Worm (Caenorhabditis elegans) whole organism, early embryonic: ENCODE measurements around the gene Y102E9.5.

Experiments used
- B0310.2 ChIP-seq: sonication (generic microtip); optimal IDR thresholded peaks from 2 replicates; lab custom pipeline; 2016; ENCODE audit warnings: mild to moderate bottlenecking, missing genetic modification characterization, missing compliant biosample characterization
- F13C5.2 ChIP-seq: sonication (generic microtip); optimal IDR thresholded peaks from 2 replicates; lab custom pipeline; 2017; ENCODE audit warnings: mild to moderate bottlenecking, missing genetic modification characterization, inconsistent platforms, missing compliant biosample characterization
- aly-1 ChIP-seq: sonication (generic microtip); optimal IDR thresholded peaks from 2 replicates; lab custom pipeline; 2016; ENCODE audit warnings: missing genetic modification characterization, missing compliant biosample characterization
- ama-1 ChIP-seq: fragments of 150-350 bp; optimal IDR thresholded peaks from 2 replicates; lab custom pipeline; 2014
- ceh-13 ChIP-seq: fragments of 200-800 bp; sonication (Bioruptor generic); optimal IDR thresholded peaks from 2 replicates; lab custom pipeline; 2018; ENCODE audit warnings: mild to moderate bottlenecking, missing genetic modification characterization, missing compliant biosample characterization
- ceh-36 ChIP-seq: sonication (generic microtip); optimal IDR thresholded peaks from 2 replicates; lab custom pipeline; 2016; ENCODE audit warnings: missing genetic modification characterization, inconsistent platforms, missing compliant biosample characterization
- ets-7 ChIP-seq: sonication (generic microtip); optimal IDR thresholded peaks from 2 replicates; lab custom pipeline; 2016; ENCODE audit warnings: missing genotype, missing genetic modification characterization, missing compliant biosample characterization
- flt-1 ChIP-seq: fragments of 200-800 bp; sonication (Bioruptor generic); IDR thresholded peaks from 2 replicates; pipeline ENCODE4 v1.3.6; 2022; ENCODE audit warnings: missing genetic modification characterization, missing compliant biosample characterization
- hmbx-1 ChIP-seq: sonication (generic microtip); optimal IDR thresholded peaks from 2 replicates; lab custom pipeline; 2016; ENCODE audit warnings: mild to moderate bottlenecking, missing genetic modification characterization, missing compliant biosample characterization
- hmg-4 ChIP-seq: fragments of 200-800 bp; sonication (Bioruptor generic); optimal IDR thresholded peaks from 2 replicates; lab custom pipeline; 2018; ENCODE audit warnings: mild to moderate bottlenecking, missing genetic modification characterization, missing compliant biosample characterization
- hnd-1 ChIP-seq: sonication (generic microtip); optimal IDR thresholded peaks from 2 replicates; lab custom pipeline; 2016; ENCODE audit warnings: missing genetic modification characterization, missing compliant biosample characterization
- pes-1 ChIP-seq: fragments of 200-800 bp; sonication (Bioruptor generic); IDR thresholded peaks from 2 replicates; pipeline ENCODE4 v1.3.6; 2022; ENCODE audit warnings: missing genetic modification reagents, missing genetic modification characterization, missing compliant biosample characterization
- scrt-1 ChIP-seq: fragments of 200-800 bp; sonication (Bioruptor generic); IDR thresholded peaks from 2 replicates; pipeline ENCODE4 v1.3.6; 2022; ENCODE audit warnings: missing genetic modification characterization, missing compliant biosample characterization
- sea-1 ChIP-seq: fragments of 200-800 bp; sonication (Bioruptor generic); conservative IDR thresholded peaks from 2 replicates; pipeline ENCODE4 v1.3.6; 2022; ENCODE audit warnings: missing genetic modification characterization, missing compliant biosample characterization
- tbx-11 ChIP-seq: fragments of 200-800 bp; sonication (Bioruptor generic); IDR thresholded peaks from 2 replicates; pipeline ENCODE4 v1.3.6; 2022; ENCODE audit warnings: missing genetic modification characterization, missing compliant biosample characterization
- tbx-37 ChIP-seq: fragments of 200-800 bp; sonication (Bioruptor generic); conservative IDR thresholded peaks from 2 replicates; pipeline ENCODE4 v1.3.6; 2022; ENCODE audit warnings: missing genetic modification reagents, missing genetic modification characterization, missing compliant biosample characterization
- tra-4 ChIP-seq: sonication (generic microtip); optimal IDR thresholded peaks from 2 replicates; lab custom pipeline; 2017; ENCODE audit warnings: missing genetic modification characterization, missing compliant biosample characterization

Gene Y102E9.5

DNA sequence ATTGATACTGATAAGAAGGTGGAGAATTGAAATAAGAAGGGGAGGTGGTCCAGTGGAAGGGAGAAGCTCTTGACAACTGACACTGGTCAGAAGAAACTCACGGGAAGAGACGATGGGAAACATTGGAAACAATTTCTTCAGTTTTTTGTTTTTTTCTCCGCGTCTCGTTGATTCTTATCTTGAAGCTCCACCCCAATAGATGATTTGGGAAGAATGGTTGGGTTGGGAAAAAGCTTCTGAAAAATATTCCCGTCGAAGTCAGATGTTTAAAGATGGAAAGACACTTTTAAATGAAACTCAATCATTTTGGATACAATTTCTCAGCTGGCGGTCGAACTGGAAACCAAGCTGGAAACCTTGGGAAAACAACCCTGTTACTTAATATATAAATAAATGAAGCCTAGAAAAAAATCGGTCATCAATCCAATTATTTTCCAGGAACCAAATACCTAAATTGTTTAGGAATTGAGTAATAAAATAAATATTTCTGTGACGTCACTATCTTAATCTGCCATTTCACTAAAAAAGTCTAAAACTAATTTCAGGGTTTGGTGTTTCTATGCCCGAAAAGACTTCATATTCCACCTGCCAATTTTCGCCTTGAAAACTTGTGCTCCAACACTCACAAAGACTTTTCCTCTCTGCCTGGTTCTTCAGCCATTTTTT lies at the start of gene Y102E9.5, which contains the start of gene odr-4:
TSS of gene Y102E9.5 (minus strand) at position 101 of the 666 bp plus-strand sequence.
TSS of gene odr-4 (plus strand) at position 616 of the 666 bp plus-strand sequence.
- TF ChIP-seq tra-4 (tag; lab: Kevin White, UChicago) (no peak), hmg-4 (GFP tag; lab: Kevin White, UChicago) (no peak), tbx-11 (GFP tag; lab: Robert Waterston, UW) (no peak), F13C5.2 (tag; lab: Kevin White, UChicago) (no peak), scrt-1 (GFP tag; lab: Robert Waterston, UW) (no peak), pes-1 (GFP tag; lab: Robert Waterston, UW) (no peak), ceh-36 (tag; lab: Kevin White, UChicago) (no peak), ets-7 (tag; lab: Kevin White, UChicago) (no peak), ama-1 (no peak), ceh-13 (GFP tag; lab: Kevin White, UChicago) (no peak), hnd-1 (tag; lab: Kevin White, UChicago) (no peak)

DNA sequence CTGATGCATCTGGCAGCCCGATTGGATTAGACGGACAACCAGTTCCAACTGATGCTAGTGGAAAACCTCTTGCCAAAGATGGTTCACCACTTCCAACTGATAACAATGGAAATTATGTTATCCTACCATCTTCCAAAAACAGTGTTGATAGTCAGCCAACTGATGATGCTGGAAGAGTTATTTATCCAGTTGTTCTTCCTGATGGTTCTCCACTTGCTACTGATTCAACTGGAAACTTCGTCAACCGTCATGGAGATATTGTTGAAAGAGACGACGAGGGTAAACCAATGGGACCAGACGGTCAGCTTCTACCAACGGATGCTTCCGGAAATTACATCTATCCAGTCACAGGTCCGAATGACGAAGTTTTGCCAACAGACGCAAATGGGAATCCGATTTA lies 26.7 kb upstream of the Y102E9.5 start:
- no peak for TF ChIP-seq tbx-37 (GFP tag; lab: Robert Waterston, UW)
- no peak for TF ChIP-seq pes-1 (GFP tag; lab: Robert Waterston, UW)
- no peak for TF ChIP-seq hmbx-1 (tag; lab: Kevin White, UChicago)
- no peak for TF ChIP-seq F13C5.2 (tag; lab: Kevin White, UChicago)
- no peak for TF ChIP-seq ceh-36 (tag; lab: Kevin White, UChicago)
- no peak for TF ChIP-seq B0310.2 (tag; lab: Kevin White, UChicago)
- TF ChIP-seq ama-1: no peak
- no peak for TF ChIP-seq scrt-1 (GFP tag; lab: Robert Waterston, UW)
- TF ChIP-seq tbx-11 (GFP tag; lab: Robert Waterston, UW): no peak

DNA sequence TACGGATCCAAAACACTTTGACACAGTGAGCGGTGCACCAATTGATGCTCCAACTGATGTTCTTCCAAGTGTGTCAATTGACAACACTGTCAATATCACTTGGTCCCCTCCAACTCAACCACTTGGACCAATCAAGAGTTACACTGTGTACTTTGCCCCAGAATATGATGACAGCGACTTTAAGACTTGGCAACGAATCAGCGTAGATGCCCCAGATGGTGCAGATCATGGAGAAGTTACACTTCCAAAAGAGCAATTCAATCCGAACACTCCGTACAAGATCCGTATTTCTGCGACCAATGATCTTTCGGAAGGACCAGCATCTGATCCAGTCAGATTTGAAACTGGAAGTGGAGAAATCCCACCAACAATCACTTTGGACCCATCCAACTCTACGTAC lies 22.5 kb upstream of the Y102E9.5 start:
- TF ChIP-seq B0310.2 (tag; lab: Kevin White, UChicago): no peak

DNA sequence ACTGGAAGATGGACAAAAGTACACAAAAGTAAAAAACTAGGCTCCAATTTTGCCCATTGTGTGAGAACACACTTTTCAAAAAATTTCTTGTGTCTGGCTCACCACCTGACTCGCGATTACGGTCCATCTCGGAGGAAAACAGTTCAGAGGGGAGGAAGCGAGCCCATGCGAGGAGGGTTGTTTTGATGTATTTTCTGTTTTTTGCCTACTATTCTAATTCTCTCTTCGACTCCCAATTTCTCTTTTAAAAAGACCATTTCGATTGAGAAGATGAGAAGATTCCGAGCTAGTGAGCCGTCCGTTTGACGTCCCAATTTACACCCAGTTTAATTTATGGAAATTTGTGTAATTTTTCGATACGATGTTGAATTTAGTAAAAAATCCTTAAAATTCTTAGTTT lies 16.6 kb upstream of the Y102E9.5 start:
- TF ChIP-seq ceh-36 (tag; lab: Kevin White, UChicago) (no peak), B0310.2 (tag; lab: Kevin White, UChicago) (no peak), hmg-4 (GFP tag; lab: Kevin White, UChicago) (no peak), ceh-13 (GFP tag; lab: Kevin White, UChicago) (no peak), ets-7 (tag; lab: Kevin White, UChicago) (no peak), sea-1 (GFP tag; lab: Robert Waterston, UW) (no peak), hmbx-1 (tag; lab: Kevin White, UChicago) (no peak), tra-4 (tag; lab: Kevin White, UChicago) (no peak), pes-1 (GFP tag; lab: Robert Waterston, UW) (no peak), aly-1 (tag; lab: Kevin White, UChicago) (no peak), hnd-1 (tag; lab: Kevin White, UChicago) (no peak), flt-1 (GFP tag; lab: Robert Waterston, UW) (no peak), scrt-1 (GFP tag; lab: Robert Waterston, UW) (no peak), ama-1 (no peak), tbx-37 (GFP tag; lab: Robert Waterston, UW) (no peak)

DNA sequence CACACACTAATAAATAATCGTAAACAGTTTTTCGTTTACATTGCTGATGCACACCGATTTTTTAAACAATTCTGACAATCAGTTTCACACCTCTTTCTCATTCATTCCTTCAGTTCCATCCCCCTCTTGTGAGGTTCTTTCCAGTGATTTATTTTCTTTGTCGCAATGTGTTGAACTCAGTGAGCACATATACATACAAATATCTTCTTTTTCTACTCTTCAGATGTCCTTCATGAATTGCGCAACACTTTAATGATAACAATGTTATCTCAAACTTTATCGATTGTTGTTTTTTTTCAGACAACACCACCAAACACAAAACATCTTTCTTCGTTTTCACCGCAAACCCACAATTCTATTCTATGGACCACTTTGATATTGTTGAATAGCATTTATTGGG lies 15.9 kb upstream of the Y102E9.5 start, which contains the start of gene dig-1:
TSS of gene dig-1 (plus strand) at position 301 of the 400 bp plus-strand sequence.
- no peak for TF ChIP-seq ets-7 (tag; lab: Kevin White, UChicago)
- TF ChIP-seq F13C5.2 (tag; lab: Kevin White, UChicago): no peak
- no peak for TF ChIP-seq flt-1 (GFP tag; lab: Robert Waterston, UW)
- no peak for TF ChIP-seq sea-1 (GFP tag; lab: Robert Waterston, UW)
- no peak for TF ChIP-seq hmg-4 (GFP tag; lab: Kevin White, UChicago)
- TF ChIP-seq ceh-36 (tag; lab: Kevin White, UChicago): no peak
- no peak for TF ChIP-seq hnd-1 (tag; lab: Kevin White, UChicago)
- TF ChIP-seq scrt-1 (GFP tag; lab: Robert Waterston, UW): no peak
- TF ChIP-seq tbx-11 (GFP tag; lab: Robert Waterston, UW): no peak
- no peak for TF ChIP-seq B0310.2 (tag; lab: Kevin White, UChicago)
- no peak for TF ChIP-seq ama-1

DNA sequence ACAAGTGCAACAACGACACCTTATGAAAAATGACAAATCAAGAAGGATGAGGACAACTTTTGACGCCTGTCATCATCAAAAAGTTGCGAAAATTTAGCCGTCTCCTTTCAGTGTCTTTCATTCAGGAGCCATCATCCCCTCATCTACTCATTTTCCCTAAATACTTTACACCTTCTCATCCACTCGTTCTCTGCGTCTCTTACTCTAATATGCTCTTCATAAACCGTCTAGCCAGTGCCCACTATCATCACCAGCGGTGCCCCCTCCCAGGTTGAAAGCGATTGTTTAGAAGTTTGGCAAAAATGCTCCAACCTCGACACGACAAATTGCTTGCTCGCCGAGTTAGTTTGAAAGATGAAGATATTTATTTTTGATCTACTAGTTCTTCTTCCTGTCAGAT lies 12.5 kb upstream of the Y102E9.5 start:
- TF ChIP-seq aly-1 (tag; lab: Kevin White, UChicago) (no peak), tra-4 (tag; lab: Kevin White, UChicago) (no peak), ets-7 (tag; lab: Kevin White, UChicago) (no peak), B0310.2 (tag; lab: Kevin White, UChicago) (no peak), hmbx-1 (tag; lab: Kevin White, UChicago) (no peak), tbx-11 (GFP tag; lab: Robert Waterston, UW) (no peak), hnd-1 (tag; lab: Kevin White, UChicago) (no peak), scrt-1 (GFP tag; lab: Robert Waterston, UW) (no peak), tbx-37 (GFP tag; lab: Robert Waterston, UW) (no peak), pes-1 (GFP tag; lab: Robert Waterston, UW) (no peak), ceh-13 (GFP tag; lab: Kevin White, UChicago) (no peak), F13C5.2 (tag; lab: Kevin White, UChicago) (no peak), hmg-4 (GFP tag; lab: Kevin White, UChicago) (no peak), flt-1 (GFP tag; lab: Robert Waterston, UW) (no peak), ceh-36 (tag; lab: Kevin White, UChicago) (no peak), ama-1 (no peak), sea-1 (GFP tag; lab: Robert Waterston, UW) (no peak)

DNA sequence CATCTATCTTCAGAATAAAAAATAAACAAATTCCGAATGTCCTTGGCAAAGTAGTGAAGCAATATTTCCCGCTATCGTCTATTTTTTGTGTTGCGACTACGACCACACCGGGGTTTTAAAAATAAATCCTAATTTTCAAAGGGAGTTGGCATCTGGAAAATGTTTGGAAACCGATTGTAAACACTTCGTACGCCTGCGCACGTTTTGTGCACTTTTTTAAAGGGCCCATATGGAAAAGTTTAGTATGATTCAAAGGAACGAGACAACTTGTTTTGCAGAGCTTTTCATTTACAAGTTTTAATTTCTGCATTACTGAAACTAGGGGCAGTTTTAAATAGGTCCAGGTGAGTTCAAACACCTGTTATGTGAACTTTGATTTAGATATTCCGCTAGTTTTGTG lies 10.0 kb upstream of the Y102E9.5 start:
- TF ChIP-seq ceh-36 (tag; lab: Kevin White, UChicago): no peak
- no peak for TF ChIP-seq hnd-1 (tag; lab: Kevin White, UChicago)
- no peak for TF ChIP-seq ets-7 (tag; lab: Kevin White, UChicago)
- no peak for TF ChIP-seq scrt-1 (GFP tag; lab: Robert Waterston, UW)
- no peak for TF ChIP-seq flt-1 (GFP tag; lab: Robert Waterston, UW)
- TF ChIP-seq tbx-37 (GFP tag; lab: Robert Waterston, UW): no peak
- no peak for TF ChIP-seq F13C5.2 (tag; lab: Kevin White, UChicago)
- TF ChIP-seq hmg-4 (GFP tag; lab: Kevin White, UChicago): no peak
- no peak for TF ChIP-seq sea-1 (GFP tag; lab: Robert Waterston, UW)
- no peak for TF ChIP-seq ceh-13 (GFP tag; lab: Kevin White, UChicago)
- TF ChIP-seq hmbx-1 (tag; lab: Kevin White, UChicago): no peak
